Fruit fly (Drosophila melanogaster): ENCODE data around the gene a10.

The a10 gene

dm6 chr3L:16984813-16985387 is 38.6 kb downstream of the a10 start:
- TF ChIP-seq CG17801 (GFP tag; optimal IDR thresholded peaks at IDR 0.05; ENCODE audit: partially characterized antibody) = no peak

dm6 chr3L:16984042-16984441 is 39.5 kb downstream of the a10 start:
- no peak for TF ChIP-seq CG17801 (GFP tag; optimal IDR thresholded peaks at IDR 0.05; ENCODE audit: partially characterized antibody)

- no peak for TF ChIP-seq CG17801 (GFP tag; optimal IDR thresholded peaks at IDR 0.05; ENCODE audit: partially characterized antibody)
These were observed 42.4 kb downstream of the a10 start for dm6 chr3L:16981114-16981648.

dm6 chr3L:16978406-16978805 is 45.1 kb downstream of the a10 start:
- no peak for TF ChIP-seq CG17801 (GFP tag; optimal IDR thresholded peaks at IDR 0.05; ENCODE audit: partially characterized antibody)

- no peak for TF ChIP-seq CG17801 (GFP tag; optimal IDR thresholded peaks at IDR 0.05; ENCODE audit: partially characterized antibody)
These were observed 46.2 kb downstream of the a10 start for dm6 chr3L:16977311-16977710.

dm6 chr3L:16975638-16976528 is 47.7 kb downstream of the a10 start:
- TF ChIP-seq CG17801 (GFP tag; optimal IDR thresholded peaks at IDR 0.05; ENCODE audit: partially characterized antibody) = no peak

dm6 chr3L:16974645-16975151 is 48.8 kb downstream of the a10 start:
- no peak for TF ChIP-seq CG17801 (GFP tag; optimal IDR thresholded peaks at IDR 0.05; ENCODE audit: partially characterized antibody)

All from ovary, adult (tissue).